Fruit fly (Drosophila melanogaster): ENCODE data around the gene Cyp4c3.

Gene Cyp4c3

dm6 chr3R:30888550-30889259, 5.1 kb upstream of the Cyp4c3 start, which contains the start of gene Sap-r (continued):
- TF ChIP-seq lbe (GFP tag; optimal IDR thresholded peaks at IDR 0.05): peak; percentile 1
- peak; percentile 95 for TF ChIP-seq BEAF-32 (GFP tag; optimal IDR thresholded peaks at IDR 0.05)
- TF ChIP-seq CG17912 (GFP tag; optimal IDR thresholded peaks at IDR 0.05): peak; percentile 58
- TF ChIP-seq CG3847 (GFP tag; IDR thresholded peaks at IDR 0.05): peak; percentile 61
- peak; percentile 87 for TF ChIP-seq Abd-B (GFP tag; optimal IDR thresholded peaks at IDR 0.05)
- TF ChIP-seq Hmr (GFP tag; optimal IDR thresholded peaks at IDR 0.05): peak; percentile 81
- TF ChIP-seq CG13624 (GFP tag; optimal IDR thresholded peaks at IDR 0.05): peak; percentile 36
- TF ChIP-seq Bdp1 (GFP tag; optimal IDR thresholded peaks at IDR 0.05): no peak
- peak; percentile 49 for TF ChIP-seq vvl (GFP tag; IDR thresholded peaks at IDR 0.05)
- peak; percentile 98 for TF ChIP-seq pzg (GFP tag; optimal IDR thresholded peaks at IDR 0.05)
- TF ChIP-seq hkb (optimal IDR thresholded peaks at IDR 0.05): no peak
- 0 out of 2 replicates have a peak, but pooled peaks have one; percentile 22 for TF ChIP-seq hkb (GFP tag; IDR thresholded peaks at IDR 0.05)
- TF ChIP-seq CG15514 (GFP tag; optimal IDR thresholded peaks at IDR 0.05): peak; percentile 70
- TF ChIP-seq CG2120 (GFP tag; optimal IDR thresholded peaks at IDR 0.05): peak; percentile 31
- TF ChIP-seq zfh2 (GFP tag; optimal IDR thresholded peaks at IDR 0.05): peak; percentile 22
- TF ChIP-seq Pdp1 (GFP tag; optimal IDR thresholded peaks at IDR 0.05): peak in 1 of 2 experiments; percentile 41
- peak; percentile 89 for TF ChIP-seq Ets97D (GFP tag; optimal IDR thresholded peaks at IDR 0.05)
- peak; percentile 80 for TF ChIP-seq bbx (GFP tag; IDR thresholded peaks at IDR 0.05; ENCODE audit: partially characterized antibody)
- TF ChIP-seq dan (GFP tag; IDR thresholded peaks at IDR 0.05): no peak
- peak; percentile 30 for TF ChIP-seq CG4854 (GFP tag; optimal IDR thresholded peaks at IDR 0.05)
- no peak for TF ChIP-seq CG32767 (GFP tag; IDR thresholded peaks at IDR 0.05)
- no peak for TF ChIP-seq Eip74EF (GFP tag; optimal IDR thresholded peaks at IDR 0.05)
- TF ChIP-seq HLH54F (GFP tag; optimal IDR thresholded peaks at IDR 0.05): no peak
- peak; percentile 45 for TF ChIP-seq NC2β (GFP tag; optimal IDR thresholded peaks at IDR 0.05)
- TF ChIP-seq CG8924 (tag; optimal IDR thresholded peaks at IDR 0.05): peak; percentile 46
- TF ChIP-seq CG33213 (GFP tag; optimal IDR thresholded peaks at IDR 0.05): peak; percentile 83
- TF ChIP-seq E2f2 (GFP tag; IDR thresholded peaks at IDR 0.05): peak; percentile 38; the same call in 1 of the 2 replicates
- peak; percentile 88; the same call in 2 of the 4 replicates for TF ChIP-seq chinmo (GFP tag; IDR thresholded peaks at IDR 0.05; ENCODE audit: partially characterized antibody)
- TF ChIP-seq CG33557 (GFP tag; optimal IDR thresholded peaks at IDR 0.05): peak; percentile 19
- TF ChIP-seq nom (GFP tag; optimal IDR thresholded peaks at IDR 0.05): peak; percentile 41
- peak; percentile 81 for TF ChIP-seq sqz (GFP tag; optimal IDR thresholded peaks at IDR 0.05)
- no peak for TF ChIP-seq dati (GFP tag; IDR thresholded peaks at IDR 0.05)
- TF ChIP-seq CG10147 (GFP tag; optimal IDR thresholded peaks at IDR 0.05): peak; percentile 23
- TF ChIP-seq CG10267 (tag; optimal IDR thresholded peaks at IDR 0.05): peak; percentile 59
- peak; percentile 91 for TF ChIP-seq abd-A (tag; optimal IDR thresholded peaks at IDR 0.05)
- peak; percentile 11 for TF ChIP-seq tap (tag; optimal IDR thresholded peaks at IDR 0.05)
- no peak for TF ChIP-seq ssp (GFP tag; IDR thresholded peaks at IDR 0.05)
- TF ChIP-seq CG7963 (GFP tag; IDR thresholded peaks at IDR 0.05; ENCODE audit: partially characterized antibody): peak; percentile 17; the same call in 1 of the 3 replicates
- TF ChIP-seq TFAM (GFP tag; optimal IDR thresholded peaks at IDR 0.05): no peak
- no peak for TF ChIP-seq H2.0 (GFP tag; IDR thresholded peaks at IDR 0.05)
- peak; percentile 44 for TF ChIP-seq CG8290 (GFP tag; optimal IDR thresholded peaks at IDR 0.05)
- TF ChIP-seq CG8290 (tag; optimal IDR thresholded peaks at IDR 0.05): peak in 1 of 2 experiments; percentile 84
- TF ChIP-seq Bgb (GFP tag; IDR thresholded peaks at IDR 0.05; ENCODE audit: partially characterized antibody): peak; percentile 89
- TF ChIP-seq zen (tag; optimal IDR thresholded peaks at IDR 0.05): peak; percentile 77
- no peak for TF ChIP-seq cg (GFP tag; optimal IDR thresholded peaks at IDR 0.05)
- peak; percentile 77 for TF ChIP-seq CG12659 (GFP tag; optimal IDR thresholded peaks at IDR 0.05)
- TF ChIP-seq CG13894 (tag; optimal IDR thresholded peaks at IDR 0.05): peak; percentile 52
- TF ChIP-seq Sin3A (optimal IDR thresholded peaks at IDR 0.05): peak; percentile 19
- TF ChIP-seq psq (GFP tag; optimal IDR thresholded peaks at IDR 0.05): peak; percentile 69
